Worm (Caenorhabditis elegans) whole organism, L4/young adult: ENCODE data around the gene R07B1.7.

Experiments
- W03F9.2 ChIP-seq: fragments of 150-350 bp; optimal IDR thresholded peaks from 2 replicates; lab custom pipeline; 2014; ENCODE audit warnings: missing biosample characterization, missing genetic modification characterization
- dao-5 ChIP-seq: sonication (generic microtip); optimal IDR thresholded peaks from 2 replicates; lab custom pipeline; 2016; ENCODE audit warnings: missing genotype, missing genetic modification characterization, moderate library complexity, missing compliant biosample characterization
- him-1 ChIP-seq: sonication (generic microtip); optimal IDR thresholded peaks from 2 replicates; lab custom pipeline; 2016; ENCODE audit warnings: missing genotype, missing genetic modification reagents, missing genetic modification characterization, missing compliant biosample characterization

DNA sequence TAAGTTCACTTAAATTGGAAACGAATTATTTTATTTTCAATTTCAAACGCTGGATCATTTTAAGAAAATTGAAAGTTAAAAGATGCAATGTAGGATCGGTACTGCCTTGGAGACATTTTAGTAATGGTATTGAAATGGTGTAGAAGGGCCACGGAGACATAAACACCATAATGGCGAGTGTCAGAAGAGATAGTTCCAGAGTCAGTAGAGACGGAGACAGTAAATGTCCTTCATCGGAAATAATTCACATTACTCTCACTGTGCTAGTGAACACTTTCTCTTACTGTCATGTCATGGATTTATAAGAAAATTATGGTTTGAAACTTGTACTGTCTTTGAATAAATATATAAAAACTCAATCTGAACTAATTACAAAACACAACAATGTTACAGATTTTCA is 24.1 kb downstream of the R07B1.7 start:
- TF ChIP-seq W03F9.2 (tag; lab: Kevin White, UChicago): no peak
- no peak for TF ChIP-seq him-1 (tag; lab: Kevin White, UChicago)
- TF ChIP-seq dao-5 (tag; lab: Kevin White, UChicago): no peak
